Worm (Caenorhabditis elegans) whole organism, mixed stage, embryonic: ENCODE data around the gene fbxc-50.

Experiments used
- M03D4.4 ChIP-seq: sonication (generic microtip); optimal IDR thresholded peaks from 2 replicates; lab custom pipeline; 2017; ENCODE audit warnings: mild to moderate bottlenecking, missing genetic modification characterization, missing compliant biosample characterization
- bed-3 ChIP-seq: fragments of 200-800 bp; sonication (Bioruptor generic); optimal IDR thresholded peaks from 3 replicates; lab custom pipeline; 2018; ENCODE audit warnings: mild to moderate bottlenecking, missing genetic modification characterization, moderate library complexity, missing compliant biosample characterization
- blmp-1 ChIP-seq: fragments of 150-350 bp; optimal IDR thresholded peaks from 2 replicates; lab custom pipeline; 2014; ENCODE audit warnings: missing biosample characterization, missing genetic modification characterization
- ceh-39 ChIP-seq: fragments of 150-350 bp; optimal IDR thresholded peaks from 2 replicates; lab custom pipeline; 2014; ENCODE audit warnings: missing biosample characterization, missing genetic modification characterization
- ceh-43 ChIP-seq: fragments of 200-800 bp; sonication (Bioruptor generic); optimal IDR thresholded peaks from 2 replicates; lab custom pipeline; 2018; ENCODE audit warnings: mild to moderate bottlenecking, missing genetic modification characterization, moderate library complexity, missing compliant biosample characterization
- ceh-83 ChIP-seq: fragments of 200-800 bp; sonication (Bioruptor generic); optimal IDR thresholded peaks from 2 replicates; lab custom pipeline; 2018; ENCODE audit warnings: mild to moderate bottlenecking, missing genetic modification characterization, missing compliant biosample characterization
- ces-1 ChIP-seq: fragments of 150-350 bp; optimal IDR thresholded peaks from 2 replicates; lab custom pipeline; 2014; ENCODE audit warnings: missing biosample characterization, missing genetic modification reagents, missing genetic modification characterization
- cnd-1 ChIP-seq: fragments of 200-800 bp; sonication (Bioruptor generic); optimal IDR thresholded peaks from 2 replicates; lab custom pipeline; 2018; ENCODE audit warnings: mild to moderate bottlenecking, missing genetic modification characterization, missing compliant biosample characterization
- drap-1 ChIP-seq: fragments of 200-800 bp; sonication (Bioruptor generic); optimal IDR thresholded peaks from 3 replicates; lab custom pipeline; 2018; ENCODE audit warnings: mild to moderate bottlenecking, missing genetic modification characterization, missing compliant biosample characterization
- elt-1 ChIP-seq: sonication (generic microtip); optimal IDR thresholded peaks from 2 replicates; lab custom pipeline; 2017; ENCODE audit warnings: missing genetic modification characterization, mild to moderate bottlenecking, missing compliant biosample characterization, antibody characterized with exemption, moderate library complexity, borderline replicate concordance; ENCODE audit not compliant: insufficient read depth
- flh-1 ChIP-seq: fragments of 200-800 bp; sonication (Bioruptor generic); optimal IDR thresholded peaks from 2 replicates; lab custom pipeline; 2018; ENCODE audit warnings: mild to moderate bottlenecking, missing genetic modification characterization, moderate library complexity, missing compliant biosample characterization
- ham-2 ChIP-seq: fragments of 200-800 bp; sonication (Bioruptor generic); optimal IDR thresholded peaks from 2 replicates; lab custom pipeline; 2018; ENCODE audit warnings: mild to moderate bottlenecking, missing genetic modification characterization, missing compliant biosample characterization
- hlh-1 ChIP-seq: fragments of 150-350 bp; optimal IDR thresholded peaks from 2 replicates; lab custom pipeline; 2014; ENCODE audit warnings: missing biosample characterization, missing genetic modification reagents, missing genetic modification characterization
- lin-32 ChIP-seq: fragments of 200-800 bp; sonication (Bioruptor generic); optimal IDR thresholded peaks from 2 replicates; lab custom pipeline; 2018; ENCODE audit warnings: mild to moderate bottlenecking, missing genetic modification characterization, missing compliant biosample characterization
- lsy-2 ChIP-seq: fragments of 150-350 bp; optimal IDR thresholded peaks from 2 replicates; lab custom pipeline; 2014; ENCODE audit warnings: missing biosample characterization, missing genetic modification characterization
- mep-1 ChIP-seq: fragments of 150-350 bp; optimal IDR thresholded peaks from 2 replicates; lab custom pipeline; 2017; ENCODE audit warnings: missing biosample characterization, missing genetic modification reagents, missing genetic modification characterization, inconsistent platforms
- mls-2 ChIP-seq: sonication (generic microtip); optimal IDR thresholded peaks from 2 replicates; lab custom pipeline; 2016; ENCODE audit warnings: mild to moderate bottlenecking, missing genetic modification characterization, moderate library complexity, missing compliant biosample characterization
- nhr-2 ChIP-seq: fragments of 150-350 bp; optimal IDR thresholded peaks from 2 replicates; lab custom pipeline; 2014; ENCODE audit warnings: missing biosample characterization, missing genetic modification characterization
- nhr-237 ChIP-seq: fragments of 150-350 bp; optimal IDR thresholded peaks from 2 replicates; lab custom pipeline; 2014; ENCODE audit warnings: missing biosample characterization, missing genetic modification characterization
- nhr-28 ChIP-seq: fragments of 150-350 bp; optimal IDR thresholded peaks from 2 replicates; lab custom pipeline; 2014; ENCODE audit warnings: missing biosample characterization, missing genetic modification characterization
- nhr-76 ChIP-seq: sonication (generic microtip); optimal IDR thresholded peaks from 2 replicates; lab custom pipeline; 2017; ENCODE audit warnings: missing biosample characterization, missing genetic modification characterization
- pha-4 ChIP-seq: fragments of 150-350 bp; optimal IDR thresholded peaks from 2 replicates; lab custom pipeline; 2018; ENCODE audit warnings: missing biosample characterization, missing genetic modification reagents, missing genetic modification characterization
- sem-2 ChIP-seq: fragments of 200-800 bp; sonication (Bioruptor generic); optimal IDR thresholded peaks from 2 replicates; lab custom pipeline; 2018; ENCODE audit warnings: mild to moderate bottlenecking, missing genetic modification characterization, missing compliant biosample characterization
- snpc-4 ChIP-seq: fragments of 150-350 bp; optimal IDR thresholded peaks from 2 replicates; lab custom pipeline; 2014; ENCODE audit warnings: missing biosample characterization, missing genetic modification characterization
- sptf-1 ChIP-seq: sonication (generic microtip); optimal IDR thresholded peaks from 2 replicates; lab custom pipeline; 2017; ENCODE audit warnings: mild to moderate bottlenecking, missing genetic modification characterization, moderate library complexity, missing compliant biosample characterization
- tbx-8 ChIP-seq: fragments of 200-800 bp; sonication (Bioruptor generic); optimal IDR thresholded peaks from 2 replicates; lab custom pipeline; 2018; ENCODE audit warnings: mild to moderate bottlenecking, missing genetic modification characterization, moderate library complexity, missing compliant biosample characterization
- unc-120 ChIP-seq: sonication (generic microtip); optimal IDR thresholded peaks from 2 replicates; lab custom pipeline; 2017; ENCODE audit warnings: missing genetic modification characterization, missing compliant biosample characterization; ENCODE audit not compliant: poor library complexity, severe bottlenecking
- unc-39 ChIP-seq: fragments of 150-350 bp; optimal IDR thresholded peaks from 2 replicates; lab custom pipeline; 2014; ENCODE audit warnings: missing biosample characterization, missing genetic modification characterization
- unc-62 ChIP-seq: fragments of 150-350 bp; optimal IDR thresholded peaks from 2 replicates; lab custom pipeline; 2014; ENCODE audit warnings: missing biosample characterization, missing genetic modification reagents, missing genetic modification characterization
- zip-8 ChIP-seq: fragments of 150-350 bp; optimal IDR thresholded peaks from 2 replicates; lab custom pipeline; 2014; ENCODE audit warnings: missing biosample characterization, missing genetic modification characterization
- ztf-11 ChIP-seq: fragments of 150-350 bp; optimal IDR thresholded peaks from 2 replicates; lab custom pipeline; 2014; ENCODE audit warnings: missing biosample characterization, missing genetic modification characterization

Gene fbxc-50

ce11 chrII:3267815-3268214 lies 19.9 kb upstream of the fbxc-50 start:
- TF ChIP-seq ceh-43 (GFP tag; lab: Kevin White, UChicago) (no peak), cnd-1 (tag; lab: Kevin White, UChicago) (peak; percentile 30), drap-1 (GFP tag; lab: Kevin White, UChicago) (peak; percentile 26), hlh-1 (no peak), ceh-83 (peak; percentile 53), unc-62 (GFP tag; lab: Kevin White, UChicago) (no peak)

- TF ChIP-seq zip-8 (tag; lab: Kevin White, UChicago) (no peak), nhr-237 (tag; lab: Kevin White, UChicago) (no peak), unc-62 (GFP tag; lab: Kevin White, UChicago) (no peak)
- TF ChIP-seq, all 35 proteins: peak for 0
Observed at ce11 chrII:3267365-3267764, 19.4 kb upstream of the fbxc-50 start, which contains the start of gene F02E11.7. F02E11.7 (plus strand) TSS chrII:3267665.

ce11 chrII:3264704-3265103 lies 16.8 kb upstream of the fbxc-50 start:
- TF ChIP-seq nhr-2 = no peak
- no peak for TF ChIP-seq flh-1 (GFP tag; lab: Kevin White, UChicago)
- TF ChIP-seq nhr-237 (tag; lab: Kevin White, UChicago) = no peak
- no peak for TF ChIP-seq mep-1
- no peak for TF ChIP-seq ceh-39
- no peak for TF ChIP-seq mls-2 (tag; lab: Kevin White, UChicago)
- TF ChIP-seq hlh-1 = no peak
- TF ChIP-seq snpc-4 (tag; lab: Kevin White, UChicago) = no peak
- no peak for TF ChIP-seq M03D4.4 (tag; lab: Kevin White, UChicago)
- no peak for TF ChIP-seq bed-3 (GFP tag; lab: Kevin White, UChicago)
- no peak for TF ChIP-seq drap-1 (GFP tag; lab: Kevin White, UChicago)
- TF ChIP-seq sptf-1 (tag; lab: Kevin White, UChicago) = no peak
- no peak for TF ChIP-seq cnd-1 (tag; lab: Kevin White, UChicago)

ce11 chrII:3262504-3262903 lies 14.6 kb upstream of the fbxc-50 start, which contains the start of gene F02E11.2:
F02E11.2 (plus strand) TSS chrII:3262804.
- TF ChIP-seq zip-8 (tag; lab: Kevin White, UChicago) (no peak), nhr-2 (no peak), ceh-43 (GFP tag; lab: Kevin White, UChicago) (no peak), unc-62 (GFP tag; lab: Kevin White, UChicago) (no peak), tbx-8 (no peak), snpc-4 (tag; lab: Kevin White, UChicago) (no peak), elt-1 (tag; lab: Kevin White, UChicago) (no peak), mls-2 (tag; lab: Kevin White, UChicago) (no peak), nhr-76 (tag; lab: Kevin White, UChicago) (no peak), unc-39 (no peak), unc-120 (tag; lab: Kevin White, UChicago) (no peak)

ce11 chrII:3259254-3259653 lies 11.3 kb upstream of the fbxc-50 start, which contains the start of gene gcy-19:
gcy-19 (minus strand) TSS chrII:3259354.
- no peak for TF ChIP-seq sptf-1 (tag; lab: Kevin White, UChicago)
- TF ChIP-seq unc-39 = no peak
- no peak for TF ChIP-seq cnd-1 (tag; lab: Kevin White, UChicago)
- no peak for TF ChIP-seq unc-120 (tag; lab: Kevin White, UChicago)
- TF ChIP-seq ztf-11 (tag; lab: Kevin White, UChicago) = no peak
- no peak for TF ChIP-seq snpc-4 (tag; lab: Kevin White, UChicago)
- TF ChIP-seq ces-1 (GFP tag; lab: Kevin White, UChicago) = no peak
- TF ChIP-seq nhr-237 (tag; lab: Kevin White, UChicago) = no peak
- TF ChIP-seq drap-1 (GFP tag; lab: Kevin White, UChicago) = no peak
- no peak for TF ChIP-seq mep-1
- no peak for TF ChIP-seq nhr-76 (tag; lab: Kevin White, UChicago)
- no peak for TF ChIP-seq nhr-2
- TF ChIP-seq unc-62 (GFP tag; lab: Kevin White, UChicago) = no peak
- TF ChIP-seq flh-1 (GFP tag; lab: Kevin White, UChicago) = no peak
- TF ChIP-seq pha-4 = no peak
- TF ChIP-seq lin-32 (GFP tag; lab: Kevin White, UChicago) = no peak
- no peak for TF ChIP-seq sem-2
- TF ChIP-seq, all 35 proteins: peak for 0

- TF ChIP-seq elt-1 (tag; lab: Kevin White, UChicago) = no peak
- TF ChIP-seq mls-2 (tag; lab: Kevin White, UChicago) = no peak
- TF ChIP-seq nhr-237 (tag; lab: Kevin White, UChicago) = no peak
- no peak for TF ChIP-seq lsy-2 (tag; lab: Kevin White, UChicago)
- TF ChIP-seq nhr-28 (tag; lab: Kevin White, UChicago) = no peak
- no peak for TF ChIP-seq tbx-8
- no peak for TF ChIP-seq unc-39
- TF ChIP-seq ham-2 (GFP tag; lab: Kevin White, UChicago) = no peak
- no peak for TF ChIP-seq snpc-4 (tag; lab: Kevin White, UChicago)
- TF ChIP-seq blmp-1 (tag; lab: Kevin White, UChicago) = no peak
- TF ChIP-seq hlh-1 = no peak
- no peak for TF ChIP-seq ceh-43 (GFP tag; lab: Kevin White, UChicago)
- TF ChIP-seq zip-8 (tag; lab: Kevin White, UChicago) = no peak
- TF ChIP-seq ztf-11 (tag; lab: Kevin White, UChicago) = no peak
- no peak for TF ChIP-seq mep-1
- no peak for TF ChIP-seq bed-3 (GFP tag; lab: Kevin White, UChicago)
- no peak for TF ChIP-seq ceh-39
Observed at ce11 chrII:3251782-3252181, 3.9 kb upstream of the fbxc-50 start.
